Worm (Caenorhabditis elegans) whole organism, midembryonic: ENCODE measurements around the gene Y102A11A.3.
A peak's percentile ranks its signal among the peaks of the same experiment; 100 is the strongest.

Source experiments
- T22C8.4 ChIP-seq: fragments of 200-800 bp; sonication (Bioruptor generic); IDR thresholded peaks from 2 replicates; pipeline ENCODE4 v1.3.6; 2022; ENCODE audit warnings: missing genetic modification characterization, missing compliant biosample characterization
- cog-1 ChIP-seq: sonication (generic microtip); optimal IDR thresholded peaks from 2 replicates; lab custom pipeline; 2016; ENCODE audit warnings: missing genetic modification characterization, missing compliant biosample characterization
- flt-1 ChIP-seq: fragments of 200-800 bp; sonication (Bioruptor generic); IDR thresholded peaks from 2 replicates; pipeline ENCODE4 v1.3.6; 2022; ENCODE audit warnings: missing genetic modification characterization, missing compliant biosample characterization
- klf-2 ChIP-seq: fragments of 200-800 bp; sonication (Bioruptor generic); conservative IDR thresholded peaks from 2 replicates; pipeline ENCODE4 v1.3.6; 2022; ENCODE audit warnings: missing genetic modification reagents, missing genetic modification characterization, missing compliant biosample characterization
- med-1 ChIP-seq: sonication (generic microtip); optimal IDR thresholded peaks from 2 replicates; lab custom pipeline; 2017; ENCODE audit warnings: missing genetic modification characterization, mild to moderate bottlenecking, missing compliant biosample characterization, antibody characterized with exemption, missing genetic modification reagents; ENCODE audit not compliant: insufficient read depth
- ref-1 ChIP-seq: fragments of 200-800 bp; sonication (Bioruptor generic); conservative IDR thresholded peaks from 2 replicates; pipeline ENCODE4 v1.3.6; 2022; ENCODE audit warnings: missing genetic modification reagents, missing genetic modification characterization, missing compliant biosample characterization
- tab-1 ChIP-seq: fragments of 200-800 bp; sonication (Bioruptor generic); IDR thresholded peaks from 2 replicates; pipeline ENCODE4 v1.3.6; 2022; ENCODE audit warnings: missing genetic modification characterization, missing compliant biosample characterization
- ztf-23 ChIP-seq: fragments of 200-800 bp; sonication (Bioruptor generic); IDR thresholded peaks from 2 replicates; pipeline ENCODE4 v1.3.6; 2022; ENCODE audit warnings: missing genetic modification reagents, missing genetic modification characterization, missing compliant biosample characterization
- ztf-29 ChIP-seq: fragments of 200-800 bp; sonication (Bioruptor generic); IDR thresholded peaks from 2 replicates; pipeline ENCODE4 v1.3.6; 2022; ENCODE audit warnings: missing genetic modification reagents, missing genetic modification characterization, missing compliant biosample characterization

The Y102A11A.3 gene

ce11 chrX:2031414-2031813 is 12.5 kb downstream of the Y102A11A.3 start, which contains the start of gene Y102A11A.5:
Gene Y102A11A.5, minus strand, starts transcription at chrX:2031588.
- TF ChIP-seq med-1 (no peak), flt-1 (GFP tag; lab: Robert Waterston, UW) (no peak), klf-2 (GFP tag; lab: Robert Waterston, UW) (no peak), ztf-23 (GFP tag; lab: Robert Waterston, UW) (no peak), ztf-29 (no peak), cog-1 (tag; lab: Kevin White, UChicago) (no peak), ref-1 (GFP tag; lab: Robert Waterston, UW) (no peak), tab-1 (GFP tag; lab: Robert Waterston, UW) (no peak), T22C8.4 (GFP tag; lab: Robert Waterston, UW) (no peak)

ce11 chrX:2035172-2035571 is 16.2 kb downstream of the Y102A11A.3 start, which contains the start of gene ergi-1:
Gene ergi-1, minus strand, starts transcription at chrX:2035272.
- TF ChIP-seq tab-1 (GFP tag; lab: Robert Waterston, UW) (no peak), flt-1 (GFP tag; lab: Robert Waterston, UW) (no peak)

- no peak for TF ChIP-seq ztf-29
- TF ChIP-seq cog-1 (tag; lab: Kevin White, UChicago), result no peak
- TF ChIP-seq klf-2 (GFP tag; lab: Robert Waterston, UW), result no peak
- no peak for TF ChIP-seq T22C8.4 (GFP tag; lab: Robert Waterston, UW)
- TF ChIP-seq tab-1 (GFP tag; lab: Robert Waterston, UW), result no peak
- no peak for TF ChIP-seq med-1
- no peak for TF ChIP-seq flt-1 (GFP tag; lab: Robert Waterston, UW)
- TF ChIP-seq ztf-23 (GFP tag; lab: Robert Waterston, UW), result no peak
- TF ChIP-seq ref-1 (GFP tag; lab: Robert Waterston, UW), result no peak
Measured at ce11 chrX:2039358-2039757, 20.4 kb downstream of the Y102A11A.3 start, which contains the start of gene smex-2. Gene smex-2, minus strand, starts transcription at chrX:2039458.

- TF ChIP-seq ref-1 (GFP tag; lab: Robert Waterston, UW), result no peak
- no peak for TF ChIP-seq med-1
- TF ChIP-seq flt-1 (GFP tag; lab: Robert Waterston, UW), result peak; percentile 46; the same call in 1 of the 2 replicates
- TF ChIP-seq T22C8.4 (GFP tag; lab: Robert Waterston, UW), result no peak
- no peak for TF ChIP-seq tab-1 (GFP tag; lab: Robert Waterston, UW)
- no peak for TF ChIP-seq cog-1 (tag; lab: Kevin White, UChicago)
- TF ChIP-seq klf-2 (GFP tag; lab: Robert Waterston, UW), result no peak
- TF ChIP-seq ztf-29, result no peak
Measured at ce11 chrX:2040877-2041276, 21.9 kb downstream of the Y102A11A.3 start.

- TF ChIP-seq tab-1 (GFP tag; lab: Robert Waterston, UW) (no peak), T22C8.4 (GFP tag; lab: Robert Waterston, UW) (no peak), med-1 (no peak), ztf-29 (no peak), ztf-23 (GFP tag; lab: Robert Waterston, UW) (no peak), cog-1 (tag; lab: Kevin White, UChicago) (no peak), klf-2 (GFP tag; lab: Robert Waterston, UW) (no peak), ref-1 (GFP tag; lab: Robert Waterston, UW) (no peak), flt-1 (GFP tag; lab: Robert Waterston, UW) (no peak)
Measured at ce11 chrX:2041448-2042138, 22.6 kb downstream of the Y102A11A.3 start.

ce11 chrX:2042621-2043020 is 23.7 kb downstream of the Y102A11A.3 start:
- 0 out of 2 replicates have a peak, but pooled peaks have one; percentile 45 for TF ChIP-seq tab-1 (GFP tag; lab: Robert Waterston, UW)
- TF ChIP-seq ref-1 (GFP tag; lab: Robert Waterston, UW), result no peak

- peak; percentile 40; the same call in 1 of the 2 replicates for TF ChIP-seq tab-1 (GFP tag; lab: Robert Waterston, UW)
- TF ChIP-seq ztf-23 (GFP tag; lab: Robert Waterston, UW), result peak; percentile 53; the same call in 1 of the 2 replicates
- TF ChIP-seq ref-1 (GFP tag; lab: Robert Waterston, UW), result no peak
Measured at ce11 chrX:2043224-2043623, 24.3 kb downstream of the Y102A11A.3 start.

- no peak for TF ChIP-seq klf-2 (GFP tag; lab: Robert Waterston, UW)
- no peak for TF ChIP-seq med-1
- 0 out of 2 replicates have a peak, but pooled peaks have one; percentile 22 for TF ChIP-seq tab-1 (GFP tag; lab: Robert Waterston, UW)
- TF ChIP-seq ztf-23 (GFP tag; lab: Robert Waterston, UW), result 0 out of 2 replicates have a peak, but pooled peaks have one; percentile 53
- TF ChIP-seq flt-1 (GFP tag; lab: Robert Waterston, UW), result peak; percentile 59; the same call in 1 of the 2 replicates
- no peak for TF ChIP-seq T22C8.4 (GFP tag; lab: Robert Waterston, UW)
- TF ChIP-seq cog-1 (tag; lab: Kevin White, UChicago), result no peak
Measured at ce11 chrX:2044541-2045168, 25.7 kb downstream of the Y102A11A.3 start.

- TF ChIP-seq med-1 (no peak), tab-1 (GFP tag; lab: Robert Waterston, UW) (no peak), ztf-23 (GFP tag; lab: Robert Waterston, UW) (no peak), ref-1 (GFP tag; lab: Robert Waterston, UW) (no peak), T22C8.4 (GFP tag; lab: Robert Waterston, UW) (no peak), flt-1 (GFP tag; lab: Robert Waterston, UW) (no peak)
Measured at ce11 chrX:2045603-2046002, 26.7 kb downstream of the Y102A11A.3 start.
